Fruit fly (Drosophila melanogaster) whole organism, embryonic: ENCODE results near the gene moon.

Source experiments
- Dfd ChIP-seq, 2 experiments: fragments of >200 bp; optimal IDR thresholded peaks; 2 replicates each; lab custom pipeline; 2017; ENCODE audit warnings: missing biosample characterization in 2 of 2, missing genetic modification characterization in 2 of 2
- MBD-R2 ChIP-seq: fragments of 200-800 bp; sonication (Bioruptor generic); IDR thresholded peaks from 2 replicates; pipeline ENCODE4 v1.3.6; 2022; ENCODE audit warnings: missing biosample characterization, missing genetic modification characterization
- Usf ChIP-seq: fragments of 200-800 bp; sonication (Bioruptor generic); optimal IDR thresholded peaks from 2 replicates; lab custom pipeline; 2017; ENCODE audit warnings: missing genotype, missing biosample characterization, missing genetic modification characterization
- corto ChIP-seq: fragments of 200-800 bp; sonication (Bioruptor generic); optimal IDR thresholded peaks from 2 replicates; lab custom pipeline; 2016; ENCODE audit warnings: missing biosample characterization, mild to moderate bottlenecking, missing genetic modification characterization, moderate library complexity
- crol ChIP-seq: fragments of 200-800 bp; sonication (Bioruptor generic); IDR thresholded peaks from 2 replicates; pipeline ENCODE4 v1.3.6; 2022; ENCODE audit warnings: missing biosample characterization, missing genetic modification characterization
- esg ChIP-seq: fragments of 200-800 bp; sonication (Bioruptor generic); conservative IDR thresholded peaks from 2 replicates; pipeline ENCODE4 v1.3.6; 2022; ENCODE audit warnings: missing biosample characterization, missing genetic modification characterization
- gsb-n ChIP-seq: fragments of 200-800 bp; sonication (Bioruptor generic); optimal IDR thresholded peaks from 3 replicates; lab custom pipeline; 2018; ENCODE audit warnings: missing biosample characterization, mild to moderate bottlenecking, missing genetic modification characterization

DNA sequence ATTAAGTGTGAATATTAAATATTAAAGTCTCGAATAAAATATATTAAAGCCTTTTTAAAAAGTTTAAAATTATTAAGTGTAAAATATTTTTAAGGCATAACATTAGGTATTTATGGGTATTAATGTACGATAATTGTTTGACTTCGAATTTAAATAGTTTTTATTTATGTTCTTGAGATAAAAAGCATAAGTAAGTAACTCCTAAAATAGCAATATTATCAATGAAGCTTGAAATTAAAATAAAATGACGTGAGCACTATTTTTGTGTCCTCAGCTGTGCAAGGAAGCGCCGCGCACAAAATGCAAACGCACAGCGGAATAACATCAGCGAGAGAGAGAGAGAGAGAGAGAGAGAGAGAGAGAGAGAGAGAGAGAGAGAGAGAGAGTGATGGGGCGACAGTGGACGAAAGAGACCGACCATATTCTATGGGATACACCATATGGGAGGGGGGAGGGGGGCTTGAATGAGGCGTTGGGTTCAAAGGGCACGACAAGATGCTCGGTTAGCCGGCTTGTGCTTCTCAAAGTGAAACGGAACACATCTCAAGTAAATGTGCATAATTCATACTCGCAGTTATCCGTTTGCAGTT, 17.7 kb upstream of the moon start:
- TF ChIP-seq corto (GFP tag; lab: Kevin White, UChicago) (no peak), crol (GFP tag; lab: Robert Waterston, UW) (peak; percentile 56), MBD-R2 (GFP tag; lab: Robert Waterston, UW) (no peak), esg (GFP tag; lab: Robert Waterston, UW) (no peak), gsb-n (tag; lab: Kevin White, UChicago) (peak; percentile 27), Dfd (GFP tag; optimal IDR thresholded peaks at IDR 0.05; lab: Kevin White, UChicago) (no peak), Usf (GFP tag; lab: Kevin White, UChicago) (no peak)
